Fruit fly (Drosophila melanogaster) whole organism, prepupa: ENCODE data around the gene CG17292.

Source experiments
- Blimp-1 ChIP-seq: fragments of 200-800 bp; sonication (Bioruptor generic); optimal IDR thresholded peaks from 3 replicates; lab custom pipeline; 2017; ENCODE audit warnings: missing biosample characterization, missing genetic modification characterization, mild to moderate bottlenecking, moderate library complexity, missing genetic modification reagents
- CG10631 ChIP-seq: fragments of 200-800 bp; sonication (Bioruptor generic); optimal IDR thresholded peaks from 2 replicates; lab custom pipeline; 2016; ENCODE audit warnings: missing biosample characterization, missing genetic modification characterization
- CG10669 ChIP-seq: fragments of 200-800 bp; sonication (Bioruptor generic); optimal IDR thresholded peaks from 3 replicates; lab custom pipeline; 2018; ENCODE audit warnings: missing biosample characterization, mild to moderate bottlenecking, missing genetic modification characterization, moderate library complexity
- CG11294 ChIP-seq: fragments of 200-800 bp; sonication (Bioruptor generic); IDR thresholded peaks from 2 replicates; pipeline ENCODE4 v1.3.6; 2022; ENCODE audit warnings: missing biosample characterization, missing genetic modification characterization
- CG15336 ChIP-seq: fragments of 200-800 bp; sonication (Bioruptor generic); IDR thresholded peaks from 2 replicates; pipeline ENCODE4 v1.3.6; 2022; ENCODE audit warnings: missing biosample characterization, missing genetic modification characterization
- CG3032 ChIP-seq: fragments of 200-800 bp; optimal IDR thresholded peaks from 2 replicates; lab custom pipeline; 2019; ENCODE audit warnings: missing biosample characterization, mild to moderate bottlenecking, missing genetic modification characterization, moderate library complexity
- CG4318 ChIP-seq: fragments of 200-800 bp; sonication (Bioruptor generic); optimal IDR thresholded peaks from 3 replicates; lab custom pipeline; 2017; ENCODE audit warnings: missing biosample characterization, mild to moderate bottlenecking, missing genetic modification characterization
- CG6808 ChIP-seq: fragments of 200-800 bp; sonication (Bioruptor generic); optimal IDR thresholded peaks from 3 replicates; lab custom pipeline; 2017; ENCODE audit warnings: missing biosample characterization, missing genetic modification characterization, mild to moderate bottlenecking, moderate library complexity, missing genetic modification reagents
- CG7368 ChIP-seq: fragments of 200-800 bp; sonication (Bioruptor generic); optimal IDR thresholded peaks from 3 replicates; lab custom pipeline; 2016; ENCODE audit warnings: missing biosample characterization, missing genetic modification characterization
- CG8319 ChIP-seq: fragments of 200-800 bp; sonication (Bioruptor generic); optimal IDR thresholded peaks from 3 replicates; lab custom pipeline; 2016; ENCODE audit warnings: missing biosample characterization, missing genetic modification characterization
- CG8632 ChIP-seq: fragments of 200-800 bp; sonication (Bioruptor generic); optimal IDR thresholded peaks from 3 replicates; lab custom pipeline; 2016; ENCODE audit warnings: missing biosample characterization, missing genetic modification characterization
- Eip78C ChIP-seq: fragments of 200-800 bp; sonication (Bioruptor generic); peaks from one replicate; lab custom pipeline; 2016; ENCODE audit warnings: missing biosample characterization, missing genetic modification characterization
- Hr38 ChIP-seq: sonication (Bioruptor generic); optimal IDR thresholded peaks from 2 replicates; lab custom pipeline; 2016; ENCODE audit warnings: missing biosample characterization, missing genetic modification characterization
- Hr39 ChIP-seq: fragments of 200-800 bp; sonication (Bioruptor generic); optimal IDR thresholded peaks from 2 replicates; lab custom pipeline; 2016; ENCODE audit warnings: missing biosample characterization, missing genetic modification characterization
- Hr4 ChIP-seq: fragments of 200-800 bp; sonication (Bioruptor generic); optimal IDR thresholded peaks from 3 replicates; lab custom pipeline; 2016; ENCODE audit warnings: missing biosample characterization, missing genetic modification characterization
- Met ChIP-seq: fragments of 200-800 bp; sonication (Bioruptor generic); optimal IDR thresholded peaks from 3 replicates; lab custom pipeline; 2016; ENCODE audit warnings: missing biosample characterization, missing genetic modification characterization
- OdsH ChIP-seq: fragments of 200-800 bp; sonication (Bioruptor generic); optimal IDR thresholded peaks from 3 replicates; lab custom pipeline; 2016; ENCODE audit warnings: missing biosample characterization, missing genetic modification characterization
- Smox ChIP-seq: fragments of 200-800 bp; sonication (Bioruptor generic); optimal IDR thresholded peaks from 3 replicates; lab custom pipeline; 2016; ENCODE audit warnings: missing biosample characterization, missing genetic modification characterization
- Sox102F ChIP-seq: fragments of 200-800 bp; sonication (Bioruptor generic); optimal IDR thresholded peaks from 2 replicates; lab custom pipeline; 2016; ENCODE audit warnings: missing biosample characterization, mild to moderate bottlenecking, missing genetic modification characterization
- Sox15 ChIP-seq: fragments of 200-800 bp; sonication (Bioruptor generic); optimal IDR thresholded peaks from 3 replicates; lab custom pipeline; 2016; ENCODE audit warnings: missing biosample characterization, missing genetic modification characterization
- cyc ChIP-seq: fragments of 200-800 bp; sonication (Bioruptor generic); optimal IDR thresholded peaks from 3 replicates; lab custom pipeline; 2016; ENCODE audit warnings: missing biosample characterization, missing genetic modification characterization
- eg ChIP-seq: fragments of 200-800 bp; sonication (Bioruptor generic); IDR thresholded peaks from 3 replicates; pipeline ENCODE4 v1.3.6; 2022; ENCODE audit warnings: missing biosample characterization, missing genetic modification characterization
- esn ChIP-seq: fragments of 200-800 bp; sonication (Bioruptor generic); optimal IDR thresholded peaks from 2 replicates; lab custom pipeline; 2016; ENCODE audit warnings: missing biosample characterization, mild to moderate bottlenecking, missing genetic modification characterization, moderate library complexity
- fkh ChIP-seq: fragments of 200-800 bp; sonication (Bioruptor generic); optimal IDR thresholded peaks from 3 replicates; lab custom pipeline; 2017; ENCODE audit warnings: missing biosample characterization, mild to moderate bottlenecking, missing genetic modification characterization, moderate library complexity
- svp ChIP-seq: fragments of 200-800 bp; sonication (Bioruptor generic); peaks from one replicate; lab custom pipeline; 2016; ENCODE audit warnings: missing biosample characterization, missing genetic modification characterization
- topi ChIP-seq: fragments of 200-800 bp; sonication (Bioruptor generic); optimal IDR thresholded peaks from 3 replicates; lab custom pipeline; 2016; ENCODE audit warnings: missing biosample characterization, missing genetic modification characterization
- vri ChIP-seq: fragments of 200-800 bp; sonication (Bioruptor generic); optimal IDR thresholded peaks from 3 replicates; lab custom pipeline; 2016; ENCODE audit warnings: missing biosample characterization, mild to moderate bottlenecking, missing genetic modification characterization

CG17292 gene

DNA sequence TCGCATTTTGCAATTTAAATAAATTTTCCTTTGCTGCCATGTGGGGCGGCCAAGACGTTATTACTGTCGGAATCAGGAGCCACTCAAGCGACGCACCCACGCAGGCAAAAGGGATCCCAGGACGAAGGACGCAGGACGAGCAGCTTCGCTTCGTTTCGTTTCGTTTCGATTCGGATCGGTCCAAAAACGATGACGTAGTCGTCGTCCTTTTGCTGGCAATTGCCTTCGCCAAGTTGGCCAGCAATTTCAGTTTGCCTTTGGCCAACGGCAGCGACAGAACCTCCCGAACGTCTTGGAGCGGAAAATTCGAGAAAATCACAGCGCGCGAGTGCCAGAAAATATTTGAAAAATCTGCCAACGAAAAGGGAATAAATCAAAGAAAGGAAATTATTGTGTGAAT is 32.2 kb upstream of the CG17292 start, which contains the start of gene witty:
Gene witty (plus strand): TSS at position 249 of the 400 bp plus-strand sequence.
- no peak for TF ChIP-seq topi (GFP tag; lab: Kevin White, UChicago)
- no peak for TF ChIP-seq vri (GFP tag; lab: Kevin White, UChicago)
- TF ChIP-seq Smox (GFP tag; lab: Kevin White, UChicago), result no peak
- TF ChIP-seq, all 60 proteins: peak for 0

DNA sequence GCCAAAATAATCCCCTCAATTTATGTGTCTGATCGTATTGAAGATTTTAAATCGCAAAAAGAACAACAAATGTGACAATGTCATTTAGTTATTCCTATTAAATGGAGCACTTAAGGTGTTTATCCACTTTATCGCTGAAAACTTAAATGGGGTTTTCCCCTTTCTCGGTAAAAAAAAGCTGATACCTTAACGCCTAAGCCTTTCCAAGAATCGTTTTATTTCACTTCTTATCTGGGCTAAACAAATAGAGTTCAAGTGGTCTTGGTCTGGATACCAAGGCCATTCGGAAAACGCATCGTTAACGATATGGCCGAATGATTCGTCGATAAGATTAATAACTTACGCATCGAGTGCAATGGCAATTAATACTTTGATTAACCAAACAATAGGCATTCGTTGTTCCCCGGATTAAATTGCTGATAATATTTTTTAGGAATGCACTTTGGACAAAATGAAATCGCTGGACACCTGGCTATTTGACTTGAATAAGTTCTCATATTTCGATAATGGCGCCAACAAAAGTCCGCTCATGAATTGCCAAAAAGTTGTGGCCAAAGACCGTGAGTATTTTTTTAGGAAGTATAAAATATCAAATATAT is 30.4 kb upstream of the CG17292 start:
- TF ChIP-seq esn, result no peak
- no peak for TF ChIP-seq CG8319
- TF ChIP-seq OdsH (GFP tag; lab: Kevin White, UChicago), result no peak

DNA sequence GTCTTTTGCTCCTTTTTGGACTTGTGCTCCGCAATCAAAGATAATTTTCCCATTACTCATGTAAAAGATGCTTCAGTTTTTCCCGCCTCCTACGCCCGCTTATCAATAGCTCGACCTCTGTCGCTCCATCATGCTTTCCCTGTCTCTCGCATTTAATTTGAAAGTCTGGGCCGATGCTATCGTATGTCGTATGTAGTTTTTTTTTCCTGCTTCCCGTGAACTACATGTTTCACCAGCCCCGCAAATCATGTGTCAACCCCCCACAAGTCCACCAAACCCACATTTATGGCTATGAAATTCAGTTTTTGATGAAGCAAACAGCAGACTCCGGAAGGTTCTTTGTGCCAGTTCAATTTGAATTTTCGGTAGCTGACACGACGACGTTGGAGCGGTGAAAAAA is 27.9 kb upstream of the CG17292 start, which contains the start of gene CG14273:
Gene CG14273 (plus strand): TSS at position 301 of the 400 bp plus-strand sequence.
- TF ChIP-seq CG7368 (GFP tag; lab: Kevin White, UChicago), result no peak
- no peak for TF ChIP-seq CG11294 (GFP tag; lab: Robert Waterston, UW)
- TF ChIP-seq CG8319, result no peak
- no peak for TF ChIP-seq Hr39
- TF ChIP-seq CG3032 (tag; lab: Kevin White, UChicago), result no peak
- TF ChIP-seq CG6808 (GFP tag; lab: Kevin White, UChicago), result no peak
- no peak for TF ChIP-seq CG4318
- no peak for TF ChIP-seq Hr4
- TF ChIP-seq Hr38, result no peak
- TF ChIP-seq CG8632 (GFP tag; lab: Kevin White, UChicago), result no peak

DNA sequence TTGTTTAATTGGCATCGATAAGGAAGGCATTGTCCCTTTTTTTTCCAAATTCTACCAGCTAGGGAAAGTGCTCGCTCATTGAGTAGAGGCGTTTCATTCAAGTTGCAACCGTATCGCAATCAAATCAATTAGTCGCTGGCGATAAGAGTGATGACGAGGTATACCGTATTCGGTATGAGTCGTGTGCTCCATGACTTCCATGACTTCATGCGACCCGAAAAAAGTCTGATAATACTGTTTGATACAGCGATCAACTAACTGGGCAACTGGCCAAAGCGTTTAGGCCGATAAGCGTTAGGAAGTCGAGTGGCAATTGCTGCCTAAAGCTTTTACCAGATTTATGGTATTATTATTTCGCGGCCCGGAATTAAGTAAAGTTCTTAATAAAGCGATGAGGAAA is 25.7 kb upstream of the CG17292 start:
- no peak for TF ChIP-seq CG10631
- TF ChIP-seq vri (GFP tag; lab: Kevin White, UChicago), result peak; percentile 70
- TF ChIP-seq svp (GFP tag; lab: Kevin White, UChicago), result peak; percentile 84

DNA sequence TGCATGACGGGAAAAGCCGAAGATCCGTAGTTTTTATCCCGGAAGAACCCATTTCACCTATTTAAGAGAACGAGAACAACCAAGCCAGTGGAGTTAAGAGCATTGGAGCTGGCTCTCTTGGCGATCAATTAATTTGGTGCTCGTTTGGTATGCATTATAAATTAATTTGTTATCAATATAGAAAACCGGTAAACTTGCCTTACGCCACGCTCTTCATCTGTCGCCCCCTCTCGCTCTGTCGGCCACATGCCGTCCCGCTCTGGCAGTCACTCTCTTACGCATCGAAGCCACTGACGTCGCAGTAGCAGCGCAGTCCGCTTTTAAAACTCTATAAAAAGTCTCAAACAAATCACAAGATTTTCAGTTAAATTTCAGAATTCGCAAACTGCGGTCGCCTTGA is 24.0 kb upstream of the CG17292 start, which contains the start of gene CG7778:
Gene CG7778 (plus strand): TSS at position 361 of the 400 bp plus-strand sequence.
- TF ChIP-seq CG10669, result no peak
- TF ChIP-seq Blimp-1 (GFP tag; lab: Kevin White, UChicago), result no peak
- no peak for TF ChIP-seq topi (GFP tag; lab: Kevin White, UChicago)
- peak; percentile 0 for TF ChIP-seq Eip78C (GFP tag; lab: Kevin White, UChicago)
- TF ChIP-seq eg (GFP tag; lab: Robert Waterston, UW), result no peak
- TF ChIP-seq fkh (GFP tag; lab: Kevin White, UChicago), result no peak

DNA sequence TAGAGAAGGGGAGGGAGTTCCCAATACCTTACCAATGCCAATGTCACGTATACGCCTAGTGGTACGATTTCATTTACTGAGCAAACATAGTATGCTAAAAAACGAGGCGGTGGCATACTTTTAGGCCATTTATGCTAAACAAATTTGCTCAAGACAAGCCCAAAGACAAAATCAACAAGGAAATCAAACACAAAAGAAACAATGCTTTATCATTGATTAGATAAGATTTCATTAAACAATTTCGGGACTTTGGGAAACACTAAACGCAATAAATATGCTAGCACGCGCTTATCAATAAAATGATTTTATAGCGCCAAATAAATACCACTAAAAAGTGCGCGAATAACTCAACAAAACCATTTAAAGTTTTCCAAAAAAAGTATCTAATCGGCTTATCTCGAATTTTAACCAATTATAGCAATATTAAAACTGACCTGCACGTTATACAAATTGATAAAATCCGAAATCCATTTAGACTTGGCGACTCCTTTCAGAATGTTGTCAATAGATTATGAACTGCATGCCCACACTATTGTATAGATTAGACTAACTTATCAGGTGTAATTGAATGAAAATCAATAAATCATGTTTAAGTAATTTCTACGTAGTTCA is 19.6 kb upstream of the CG17292 start:
- TF ChIP-seq vri (GFP tag; lab: Kevin White, UChicago) (peak; percentile 28), Sox102F (GFP tag; lab: Kevin White, UChicago) (no peak), CG15336 (GFP tag; lab: Robert Waterston, UW) (no peak), fkh (GFP tag; lab: Kevin White, UChicago) (peak; percentile 74)

DNA sequence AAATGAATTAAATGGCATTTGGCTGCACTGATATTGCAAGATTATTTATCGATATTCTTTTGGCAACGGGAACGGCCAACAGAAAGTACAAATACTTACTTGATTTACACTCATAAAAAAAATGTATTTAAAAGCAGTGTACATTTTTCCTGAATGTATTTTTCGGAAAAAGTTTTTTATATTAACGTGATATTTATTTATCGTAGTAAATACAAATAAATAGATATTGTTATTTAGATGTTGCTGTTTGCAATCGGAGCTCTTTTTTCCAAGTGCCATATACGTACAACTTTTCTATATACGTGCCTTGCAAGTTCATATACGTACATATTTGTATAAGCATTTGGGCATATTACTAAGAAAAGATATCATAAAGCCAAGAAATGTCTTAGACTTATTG is 18.9 kb upstream of the CG17292 start:
- peak; percentile 26 for TF ChIP-seq topi (GFP tag; lab: Kevin White, UChicago)
- peak; percentile 21 for TF ChIP-seq cyc (GFP tag; lab: Kevin White, UChicago)
- peak; percentile 31 for TF ChIP-seq Met
- no peak for TF ChIP-seq Sox15 (GFP tag; lab: Kevin White, UChicago)
- TF ChIP-seq svp (GFP tag; lab: Kevin White, UChicago), result peak; percentile 51
